Worm (Caenorhabditis elegans): ENCODE data around the gene unc-45.

DNA sequence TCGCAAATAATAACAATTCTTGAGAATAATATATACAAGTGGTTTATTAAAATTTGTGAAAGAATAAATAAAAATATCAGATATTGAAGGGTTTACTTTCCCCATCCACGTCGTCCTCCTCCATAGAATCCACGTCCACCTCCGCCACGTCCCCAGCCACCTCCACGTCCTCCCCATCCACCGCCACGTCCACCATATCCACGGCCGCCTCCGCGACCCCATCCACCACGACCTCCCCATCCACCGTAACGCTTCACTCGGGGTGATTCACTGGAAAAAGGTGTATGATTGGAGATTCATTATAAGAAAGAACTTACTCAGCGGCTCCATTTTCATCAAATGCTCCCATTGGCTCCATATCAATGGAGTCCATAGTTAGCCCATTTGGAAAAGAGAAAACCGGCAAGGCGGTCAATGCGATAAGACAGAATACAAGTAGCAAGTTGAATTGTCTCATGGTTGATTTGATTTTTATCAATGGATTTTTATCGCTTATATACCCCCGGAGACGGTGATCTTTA is 5.2 kb upstream of the unc-45 start, which contains the start of gene nlp-32:
- TF ChIP-seq W03F9.2 (tag; optimal IDR thresholded peaks at IDR 0.05) (no peak), dao-5 (tag; optimal IDR thresholded peaks at IDR 0.05) (no peak)

Data from whole organism, L4/young adult.